Worm (Caenorhabditis elegans): ENCODE results near the gene vig-1.
"Not testable (repeated sequence)": the region's sequence is repeated elsewhere in the genome, so short reads cannot be mapped to it uniquely, and the experiment has no call there.

ce11 chrII:1278350-1278749, 42.5 kb upstream of the vig-1 start, which contains the start of gene srz-63:
- TF ChIP-seq F49E8.2 (tag; optimal IDR thresholded peaks at IDR 0.05; ENCODE audit: borderline replicate concordance); unc-130 (GFP tag; optimal IDR thresholded peaks at IDR 0.05); pqm-1 (tag; optimal IDR thresholded peaks at IDR 0.05); nhr-237 (tag; optimal IDR thresholded peaks at IDR 0.05); lin-39 (tag; optimal IDR thresholded peaks at IDR 0.05); lin-13 (GFP tag; optimal IDR thresholded peaks at IDR 0.05); ama-1 (optimal IDR thresholded peaks at IDR 0.05); daf-12 (tag; optimal IDR thresholded peaks at IDR 0.05); aly-2 (tag; optimal IDR thresholded peaks at IDR 0.05); unc-62 (GFP tag; optimal IDR thresholded peaks at IDR 0.05 in 1 of 2); unc-62 (tag; optimal IDR thresholded peaks at IDR 0.05); unc-39 (tag; optimal IDR thresholded peaks at IDR 0.05); tag-97 (GFP tag; IDR thresholded peaks at IDR 0.05); Y75B8A.6 (GFP tag; IDR thresholded peaks at IDR 0.05): not testable (repeated sequence)
- peak; percentile 18 for TF ChIP-seq aha-1 (tag)

All from whole organism, L4 larva.